Fruit fly (Drosophila melanogaster) whole organism, embryonic: ENCODE data around the gene tj.
A peak's percentile ranks its signal among the peaks of the same experiment; 100 is the strongest.

Experiments
- Abd-B ChIP-seq: fragments of 200-800 bp; sonication (Bioruptor generic); optimal IDR thresholded peaks from 2 replicates; lab custom pipeline; 2018; ENCODE audit warnings: missing biosample characterization, mild to moderate bottlenecking, missing genetic modification characterization, moderate library complexity
- Aef1 ChIP-seq: fragments of 200-800 bp; sonication (Bioruptor generic); IDR thresholded peaks from 3 replicates; pipeline ENCODE4 v1.3.6; 2022; ENCODE audit warnings: missing biosample characterization, missing genetic modification characterization
- Bgb ChIP-seq: fragments of 200-800 bp; sonication (Bioruptor generic); IDR thresholded peaks from 2 replicates; pipeline ENCODE4 v1.3.6; 2022; ENCODE audit warnings: missing biosample characterization, missing genetic modification characterization; ENCODE audit not compliant: partially characterized antibody
- CG11247 ChIP-seq: fragments of 200-800 bp; sonication (Bioruptor generic); IDR thresholded peaks from 2 replicates; pipeline ENCODE4 v1.3.6; 2022; ENCODE audit warnings: missing biosample characterization, missing genetic modification characterization
- CG11695 ChIP-seq: fragments of 200-800 bp; sonication (Bioruptor generic); IDR thresholded peaks from 3 replicates; pipeline ENCODE4 v1.3.6; 2022; ENCODE audit warnings: missing biosample characterization, missing genetic modification characterization
- CG12659 ChIP-seq: fragments of 200-800 bp; sonication (Bioruptor generic); optimal IDR thresholded peaks from 3 replicates; lab custom pipeline; 2017; ENCODE audit warnings: mild to moderate bottlenecking, missing biosample characterization, missing genetic modification reagents, missing genetic modification characterization
- CG15073 ChIP-seq: fragments of 200-800 bp; sonication (Bioruptor generic); optimal IDR thresholded peaks from 2 replicates; lab custom pipeline; 2016; ENCODE audit warnings: missing biosample characterization, missing genetic modification characterization
- CG18764 ChIP-seq: fragments of 200-800 bp; sonication (Bioruptor generic); optimal IDR thresholded peaks from 3 replicates; lab custom pipeline; 2016; ENCODE audit warnings: missing biosample characterization, missing genetic modification characterization
- CG30431 ChIP-seq: fragments of 200-800 bp; sonication (Bioruptor generic); optimal IDR thresholded peaks from 2 replicates; lab custom pipeline; 2017; ENCODE audit warnings: missing biosample characterization, missing genetic modification characterization
- CG34422 ChIP-seq: fragments of 200-800 bp; sonication (Bioruptor generic); IDR thresholded peaks from 3 replicates; pipeline ENCODE4 v1.3.6; 2022; ENCODE audit warnings: missing biosample characterization, missing genetic modification characterization
- CG3847 ChIP-seq: fragments of 200-800 bp; sonication (Bioruptor generic); IDR thresholded peaks from 2 replicates; pipeline ENCODE4 v1.3.6; 2022; ENCODE audit warnings: missing biosample characterization, missing genetic modification characterization
- CG4328 ChIP-seq: fragments of 200-800 bp; sonication (Bioruptor generic); optimal IDR thresholded peaks from 3 replicates; lab custom pipeline; 2017; ENCODE audit warnings: missing biosample characterization, missing genetic modification reagents, missing genetic modification characterization
- CG4854 ChIP-seq: fragments of 200-800 bp; sonication (Bioruptor generic); optimal IDR thresholded peaks from 2 replicates; lab custom pipeline; 2016; ENCODE audit warnings: missing biosample characterization, missing genetic modification characterization, inconsistent platforms
- CG5180 ChIP-seq: fragments of 200-800 bp; sonication (Bioruptor generic); optimal IDR thresholded peaks from 3 replicates; lab custom pipeline; 2017; ENCODE audit warnings: missing biosample characterization, missing genetic modification characterization, mild to moderate bottlenecking, moderate library complexity, missing genetic modification reagents
- CG7372 ChIP-seq: fragments of 200-800 bp; sonication (Bioruptor generic); IDR thresholded peaks from 2 replicates; pipeline ENCODE4 v1.3.6; 2022; ENCODE audit warnings: missing biosample characterization, missing genetic modification characterization
- CG7987 ChIP-seq: fragments of 200-800 bp; sonication (Bioruptor generic); optimal IDR thresholded peaks from 2 replicates; lab custom pipeline; 2018; ENCODE audit warnings: missing biosample characterization, mild to moderate bottlenecking, missing genetic modification characterization, moderate library complexity
- CG9932 ChIP-seq: fragments of 200-800 bp; sonication (Bioruptor generic); IDR thresholded peaks from 2 replicates; pipeline ENCODE4 v1.3.6; 2022; ENCODE audit warnings: missing biosample characterization, missing genetic modification characterization
- Dip3 ChIP-seq: fragments of 200-800 bp; sonication (Bioruptor generic); optimal IDR thresholded peaks from 3 replicates; lab custom pipeline; 2016; ENCODE audit warnings: missing biosample characterization, missing genetic modification characterization
- E2f1 ChIP-seq: fragments of 200-800 bp; sonication (Bioruptor generic); IDR thresholded peaks from 2 replicates; pipeline ENCODE4 v1.3.6; 2022; ENCODE audit warnings: missing biosample characterization, missing genetic modification characterization
- Hr78 ChIP-seq, 2 experiments: fragments of 200-800 bp in 1 of 2; fragments of >200 bp in 1 of 2; sonication (Bioruptor generic) in 1 of 2; optimal IDR thresholded peaks; 2 replicates each; lab custom pipeline; 2017 to 2019; ENCODE audit warnings: missing biosample characterization in 2 of 2, missing genetic modification characterization in 2 of 2, mild to moderate bottlenecking in 1 of 2, moderate library complexity in 1 of 2
- Lpt ChIP-seq: fragments of >200 bp; optimal IDR thresholded peaks from 2 replicates; lab custom pipeline; 2018; ENCODE audit warnings: missing biosample characterization, missing genetic modification characterization
- Mes4 ChIP-seq: fragments of 200-800 bp; sonication (Bioruptor generic); optimal IDR thresholded peaks from 2 replicates; lab custom pipeline; 2016; ENCODE audit warnings: missing biosample characterization, missing genetic modification characterization
- NFAT ChIP-seq: fragments of 200-800 bp; sonication (Bioruptor generic); IDR thresholded peaks from 2 replicates; pipeline ENCODE4 v1.3.6; 2022; ENCODE audit warnings: missing biosample characterization, missing genetic modification characterization
- Ravus ChIP-seq: fragments of 200-800 bp; sonication (Bioruptor generic); IDR thresholded peaks from 2 replicates; pipeline ENCODE4 v1.3.6; 2022; ENCODE audit warnings: missing biosample characterization, missing genetic modification characterization
- Sox102F ChIP-seq: fragments of 200-800 bp; sonication (Bioruptor generic); optimal IDR thresholded peaks from 2 replicates; lab custom pipeline; 2018; ENCODE audit warnings: missing biosample characterization, mild to moderate bottlenecking, missing genetic modification characterization, moderate library complexity
- Sry-β ChIP-seq: fragments of 200-800 bp; sonication (Bioruptor generic); optimal IDR thresholded peaks from 2 replicates; lab custom pipeline; 2018; ENCODE audit warnings: missing biosample characterization, mild to moderate bottlenecking, missing genetic modification characterization, moderate library complexity
- Sry-δ ChIP-seq: fragments of 200-800 bp; sonication (Bioruptor generic); optimal IDR thresholded peaks from 2 replicates; lab custom pipeline; 2016; ENCODE audit warnings: missing biosample characterization, missing genetic modification characterization
- Ssrp ChIP-seq: fragments of 200-800 bp; sonication (Bioruptor generic); optimal IDR thresholded peaks from 2 replicates; lab custom pipeline; 2018; ENCODE audit warnings: missing biosample characterization, mild to moderate bottlenecking, missing genetic modification characterization, moderate library complexity
- ato ChIP-seq: fragments of 200-800 bp; sonication (Bioruptor generic); IDR thresholded peaks from 2 replicates; pipeline ENCODE4 v1.3.6; 2022; ENCODE audit warnings: missing biosample characterization, missing genetic modification characterization; ENCODE audit not compliant: partially characterized antibody
- br ChIP-seq: fragments of >200 bp; optimal IDR thresholded peaks from 2 replicates; lab custom pipeline; 2017
- caup ChIP-seq: fragments of 200-800 bp; sonication (Bioruptor generic); optimal IDR thresholded peaks from 3 replicates; lab custom pipeline; 2017; ENCODE audit warnings: missing biosample characterization, mild to moderate bottlenecking, missing genetic modification characterization, moderate library complexity; ENCODE audit not compliant: severe bottlenecking
- cg ChIP-seq: fragments of 200-800 bp; sonication (Bioruptor generic); optimal IDR thresholded peaks from 3 replicates; lab custom pipeline; 2019; ENCODE audit warnings: missing biosample characterization, mild to moderate bottlenecking, missing genetic modification characterization, moderate library complexity
- chn ChIP-seq: fragments of 200-800 bp; sonication (Bioruptor generic); optimal IDR thresholded peaks from 2 replicates; lab custom pipeline; 2016; ENCODE audit warnings: missing biosample characterization, missing genetic modification characterization
- croc ChIP-seq: fragments of 200-800 bp; sonication (Bioruptor generic); conservative IDR thresholded peaks from 3 replicates; pipeline ENCODE4 v1.3.6; 2022; ENCODE audit warnings: missing biosample characterization, missing genetic modification characterization
- danr ChIP-seq: fragments of 200-800 bp; sonication (Bioruptor generic); IDR thresholded peaks from 2 replicates; pipeline ENCODE4 v1.3.6; 2022; ENCODE audit warnings: missing biosample characterization, missing genetic modification characterization
- dati ChIP-seq: fragments of 200-800 bp; sonication (Bioruptor generic); IDR thresholded peaks from 2 replicates; pipeline ENCODE4 v1.3.6; 2022; ENCODE audit warnings: missing biosample characterization, missing genetic modification characterization
- dmrt99B ChIP-seq: fragments of 200-800 bp; sonication (Bioruptor generic); optimal IDR thresholded peaks from 2 replicates; lab custom pipeline; 2018; ENCODE audit warnings: missing biosample characterization, mild to moderate bottlenecking, missing genetic modification characterization, moderate library complexity
- dpn ChIP-seq, 2 experiments: fragments of 200-800 bp; sonication (Bioruptor generic); optimal IDR thresholded peaks; 3 replicates each; lab custom pipeline; 2016; ENCODE audit warnings: missing biosample characterization in 2 of 2, missing genetic modification characterization in 2 of 2
- gcm ChIP-seq: fragments of 200-800 bp; sonication (Bioruptor generic); optimal IDR thresholded peaks from 2 replicates; lab custom pipeline; 2019; ENCODE audit warnings: missing biosample characterization, mild to moderate bottlenecking, missing genetic modification characterization, moderate library complexity
- nerfin-2 ChIP-seq: fragments of 200-800 bp; sonication (Bioruptor generic); IDR thresholded peaks from 2 replicates; pipeline ENCODE4 v1.3.6; 2022; ENCODE audit warnings: missing biosample characterization, missing genetic modification characterization; ENCODE audit not compliant: partially characterized antibody
- phol ChIP-seq: fragments of 200-800 bp; sonication (Bioruptor generic); optimal IDR thresholded peaks from 3 replicates; lab custom pipeline; 2018; ENCODE audit warnings: missing biosample characterization, mild to moderate bottlenecking, missing genetic modification characterization, moderate library complexity
- pita ChIP-seq: fragments of 200-800 bp; sonication (Bioruptor generic); optimal IDR thresholded peaks from 2 replicates; lab custom pipeline; 2017; ENCODE audit warnings: missing biosample characterization, mild to moderate bottlenecking, missing genetic modification characterization
- pros ChIP-seq: fragments of 200-800 bp; sonication (Bioruptor generic); optimal IDR thresholded peaks from 3 replicates; lab custom pipeline; 2019; ENCODE audit warnings: missing biosample characterization, mild to moderate bottlenecking, missing genetic modification characterization, moderate library complexity
- sisA ChIP-seq: fragments of 200-800 bp; sonication (Bioruptor generic); IDR thresholded peaks from 2 replicates; pipeline ENCODE4 v1.3.6; 2022; ENCODE audit warnings: missing biosample characterization, missing genetic modification characterization
- slou ChIP-seq: fragments of 200-800 bp; sonication (Bioruptor generic); optimal IDR thresholded peaks from 3 replicates; lab custom pipeline; 2016; ENCODE audit warnings: missing biosample characterization, missing genetic modification characterization
- tgo ChIP-seq: fragments of 200-800 bp; sonication (Bioruptor generic); IDR thresholded peaks from 3 replicates; pipeline ENCODE4 v1.3.6; 2022; ENCODE audit warnings: missing biosample characterization, missing genetic modification characterization
- tx ChIP-seq: fragments of 200-800 bp; sonication (Bioruptor generic); optimal IDR thresholded peaks from 2 replicates; lab custom pipeline; 2016; ENCODE audit warnings: missing biosample characterization, missing genetic modification characterization
- zen ChIP-seq: fragments of 200-800 bp; sonication (Bioruptor generic); optimal IDR thresholded peaks from 3 replicates; lab custom pipeline; 2018; ENCODE audit warnings: missing biosample characterization, mild to moderate bottlenecking, missing genetic modification characterization, moderate library complexity

tj gene

dm6 chr2L:19416602-19417497 lies 47.2 kb upstream of the tj start, which contains the start of gene Lectin-galC1 (continued):
- peak; percentile 60 for TF ChIP-seq Sry-δ (GFP tag; lab: Kevin White, UChicago)
- TF ChIP-seq pros (GFP tag; lab: Kevin White, UChicago) = no peak
- TF ChIP-seq Ssrp (tag; lab: Kevin White, UChicago) = peak; percentile 87
- peak; percentile 87 for TF ChIP-seq tgo
- peak; percentile 69 for TF ChIP-seq slou (GFP tag; lab: Kevin White, UChicago)
- TF ChIP-seq CG15073 (GFP tag; lab: Kevin White, UChicago) = peak; percentile 56
- peak in 1 of 2 experiments; percentile 65 for TF ChIP-seq Hr78 (GFP tag; optimal IDR thresholded peaks at IDR 0.05; lab: Kevin White, UChicago)
- TF ChIP-seq dpn (GFP tag; optimal IDR thresholded peaks at IDR 0.05; lab: Kevin White, UChicago) = peak; percentile 82 to 92
- TF ChIP-seq CG4854 (GFP tag; lab: Kevin White, UChicago) = peak; percentile 80
- peak; percentile 76 for TF ChIP-seq CG5180 (GFP tag; lab: Kevin White, UChicago)
- peak; percentile 76 for TF ChIP-seq caup (GFP tag; lab: Kevin White, UChicago)
- peak; percentile 63 for TF ChIP-seq CG9932
- TF ChIP-seq phol (tag; lab: Kevin White, UChicago) = peak; percentile 88
- TF ChIP-seq croc (GFP tag; lab: Robert Waterston, UW) = peak; percentile 78
- TF ChIP-seq dati = peak; percentile 47
- no peak for TF ChIP-seq cg (GFP tag; lab: Kevin White, UChicago)
- peak; percentile 90; the same call in 1 of the 3 replicates for TF ChIP-seq CG34422 (GFP tag; lab: Robert Waterston, UW)
- peak; percentile 76 for TF ChIP-seq Aef1 (GFP tag; lab: Robert Waterston, UW)
- no peak for TF ChIP-seq Bgb (GFP tag; lab: Robert Waterston, UW)
- TF ChIP-seq Sox102F (GFP tag; lab: Kevin White, UChicago) = peak; percentile 93
- peak; percentile 77 for TF ChIP-seq CG12659 (GFP tag; lab: Kevin White, UChicago)
- peak; percentile 60 for TF ChIP-seq danr (GFP tag; lab: Robert Waterston, UW)
- TF ChIP-seq gcm (GFP tag; lab: Kevin White, UChicago) = peak; percentile 85
- peak; percentile 78 for TF ChIP-seq CG4328 (GFP tag; lab: Kevin White, UChicago)
- TF ChIP-seq ato = no peak
- TF ChIP-seq nerfin-2 (GFP tag; lab: Robert Waterston, UW) = no peak
- peak; percentile 8 for TF ChIP-seq CG7987 (GFP tag; lab: Kevin White, UChicago)
- peak; percentile 76 for TF ChIP-seq E2f1 (GFP tag; lab: Robert Waterston, UW)
- TF ChIP-seq Dip3 (GFP tag; lab: Kevin White, UChicago) = peak; percentile 40
- no peak for TF ChIP-seq pita (GFP tag; lab: Kevin White, UChicago)
- no peak for TF ChIP-seq Sry-β
- peak; percentile 80 for TF ChIP-seq Abd-B (GFP tag; lab: Kevin White, UChicago)
- peak; percentile 87 for TF ChIP-seq Mes4
- no peak for TF ChIP-seq br (lab: Kevin White, UChicago)
- TF ChIP-seq CG30431 (GFP tag; lab: Kevin White, UChicago) = peak; percentile 80
- peak; percentile 61 for TF ChIP-seq Ravus (GFP tag; lab: Robert Waterston, UW)
- TF ChIP-seq CG18764 (GFP tag; lab: Kevin White, UChicago) = peak; percentile 78
- TF ChIP-seq dmrt99B = peak; percentile 91
- TF ChIP-seq CG7372 = peak; percentile 69
- peak; percentile 82 for TF ChIP-seq CG11695 (GFP tag; lab: Robert Waterston, UW)
- no peak for TF ChIP-seq Lpt (GFP tag; lab: Kevin White, UChicago)
- peak; percentile 87 for TF ChIP-seq chn
- TF ChIP-seq zen (tag; lab: Kevin White, UChicago) = peak; percentile 88
- TF ChIP-seq CG11247 (GFP tag; lab: Robert Waterston, UW) = peak; percentile 70; the same call in 1 of the 2 replicates
- peak; percentile 84 for TF ChIP-seq tx (GFP tag; lab: Kevin White, UChicago)
- peak; percentile 88; the same call in 1 of the 2 replicates for TF ChIP-seq sisA (GFP tag; lab: Robert Waterston, UW)
- peak; percentile 73 for TF ChIP-seq CG3847
- peak; percentile 59 for TF ChIP-seq NFAT (GFP tag; lab: Robert Waterston, UW)
